Fruit fly (Drosophila melanogaster): ENCODE data around the gene CG11583.

The CG11583 gene

DNA sequence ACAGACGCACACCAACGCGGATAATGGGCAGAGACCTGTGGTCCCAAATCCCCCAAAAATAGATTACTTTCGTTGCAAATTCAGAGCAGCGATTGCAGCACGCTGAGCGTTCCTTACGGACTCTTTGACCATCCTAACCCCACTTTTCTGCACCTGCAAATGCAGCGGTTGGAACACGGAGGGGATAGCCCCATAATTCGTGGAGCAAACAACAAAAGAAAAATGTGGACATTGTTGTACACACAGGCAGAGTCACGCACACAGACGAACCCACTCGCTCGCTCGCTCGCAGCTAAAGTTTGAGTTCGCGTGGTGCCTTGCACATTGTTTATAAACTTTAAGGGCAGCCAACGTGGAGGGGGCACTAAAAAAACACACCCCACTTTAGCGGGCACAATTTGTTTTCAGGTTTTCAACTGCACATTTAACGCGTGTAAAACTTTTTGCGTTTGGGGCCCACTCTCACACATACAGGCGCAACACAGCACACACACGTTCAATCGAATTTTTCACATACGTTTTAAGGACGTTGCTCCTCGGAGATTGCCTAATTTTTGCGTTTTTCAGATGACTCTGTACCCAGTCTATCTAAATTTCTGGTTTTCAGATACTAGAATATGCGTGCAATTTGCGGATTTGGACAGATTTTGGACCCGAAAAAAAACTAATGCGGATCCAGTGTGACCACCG is 28.9 kb downstream of the CG11583 start (continued):
- TF ChIP-seq Six4 (GFP tag; optimal IDR thresholded peaks at IDR 0.05), result no peak
- TF ChIP-seq CG10959 (GFP tag; IDR thresholded peaks at IDR 0.05), result 0 out of 2 replicates have a peak, but pooled peaks have one; percentile 31
- TF ChIP-seq CG12744 (GFP tag; optimal IDR thresholded peaks at IDR 0.05), result no peak
- no peak for TF ChIP-seq CG1603 (tag; optimal IDR thresholded peaks at IDR 0.05)
- TF ChIP-seq tio (GFP tag; optimal IDR thresholded peaks at IDR 0.05), result no peak

DNA sequence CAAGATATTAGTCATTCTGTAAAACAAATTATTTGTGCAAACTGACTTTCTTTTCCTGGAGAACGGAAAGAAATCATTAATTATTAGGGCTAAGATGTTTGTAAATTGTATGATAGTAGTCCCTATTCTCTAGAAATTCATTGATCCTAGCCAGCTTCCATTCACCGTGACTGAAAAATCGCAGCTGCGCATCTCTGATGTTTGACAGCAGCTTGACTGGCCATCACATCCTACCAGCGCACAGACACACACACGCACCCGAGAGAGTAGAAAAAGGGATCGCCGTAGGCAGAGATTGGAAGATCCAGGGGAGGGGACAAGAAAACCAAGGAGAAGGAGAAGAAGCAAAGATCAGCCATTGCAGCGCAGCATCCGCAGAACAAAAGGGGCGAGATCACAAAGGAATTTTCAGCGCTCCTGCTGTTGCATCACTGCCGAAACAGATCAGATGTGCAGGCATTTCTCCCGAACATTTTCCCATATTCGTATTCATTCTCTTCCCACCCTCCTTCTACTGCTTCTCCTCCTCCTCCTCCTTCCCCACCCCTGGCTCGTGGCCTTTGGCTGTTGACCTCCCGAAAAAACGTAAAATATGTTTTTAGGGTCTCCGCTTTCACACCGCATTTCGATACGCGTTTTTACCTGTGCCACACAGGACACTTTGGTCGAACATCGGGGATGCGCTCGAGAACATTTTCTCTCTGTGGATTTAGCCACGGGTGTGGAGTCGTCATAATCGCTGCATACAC is 29.6 kb downstream of the CG11583 start:
- TF ChIP-seq Kr (GFP tag; optimal IDR thresholded peaks at IDR 0.05) (peak; percentile 41), CG5245 (GFP tag; optimal IDR thresholded peaks at IDR 0.05) (no peak), bbx (GFP tag; IDR thresholded peaks at IDR 0.05; ENCODE audit: partially characterized antibody) (no peak), unpg (GFP tag; optimal IDR thresholded peaks at IDR 0.05) (no peak), CG15269 (tag; optimal IDR thresholded peaks at IDR 0.05) (no peak), zfh1 (GFP tag; IDR thresholded peaks at IDR 0.05) (0 out of 3 replicates have a peak, but pooled peaks have one; percentile 13), CG2199 (GFP tag; IDR thresholded peaks at IDR 0.05) (0 out of 3 replicates have a peak, but pooled peaks have one; percentile 27), sens (GFP tag) (peak; percentile 47), Sry-β (GFP tag; optimal IDR thresholded peaks at IDR 0.05) (peak; percentile 82), Hmr (GFP tag; optimal IDR thresholded peaks at IDR 0.05) (no peak), ftz-f1 (GFP tag; optimal IDR thresholded peaks at IDR 0.05) (peak; percentile 6), D (optimal IDR thresholded peaks at IDR 0.05) (peak; percentile 98), D (GFP tag; optimal IDR thresholded peaks at IDR 0.05) (no peak), CG3847 (GFP tag; IDR thresholded peaks at IDR 0.05) (no peak), row (GFP tag; IDR thresholded peaks at IDR 0.05) (peak; percentile 14; the same call in 1 of the 3 replicates), kni (GFP tag; optimal IDR thresholded peaks at IDR 0.05) (peak; percentile 86), Sin3A (optimal IDR thresholded peaks at IDR 0.05) (no peak), Tbp (GFP tag; optimal IDR thresholded peaks at IDR 0.05) (no peak), CG2202 (tag; optimal IDR thresholded peaks at IDR 0.05) (no peak), CG1233 (GFP tag; optimal IDR thresholded peaks at IDR 0.05) (peak; percentile 4), gsb (GFP tag; IDR thresholded peaks at IDR 0.05) (no peak), insv (GFP tag; optimal IDR thresholded peaks at IDR 0.05) (peak in 1 of 2 experiments; percentile 15), CG11695 (GFP tag; IDR thresholded peaks at IDR 0.05) (peak; percentile 49; the same call in 1 of the 3 replicates), CG11093 (GFP tag; IDR thresholded peaks at IDR 0.05) (no peak), CG4360 (GFP tag; IDR thresholded peaks at IDR 0.05) (peak; percentile 60), CG2889 (GFP tag; IDR thresholded peaks at IDR 0.05) (no peak), CG16779 (GFP tag; IDR thresholded peaks at IDR 0.05) (no peak), CG6765 (GFP tag; optimal IDR thresholded peaks at IDR 0.05) (no peak), tgo (GFP tag; IDR thresholded peaks at IDR 0.05) (no peak), da (GFP tag; optimal IDR thresholded peaks at IDR 0.05) (no peak), pros (GFP tag; optimal IDR thresholded peaks at IDR 0.05) (peak; percentile 95), CG3995 (GFP tag; optimal IDR thresholded peaks at IDR 0.05) (peak; percentile 92), CG7786 (GFP tag; optimal IDR thresholded peaks at IDR 0.05) (no peak), nerfin-1 (tag; optimal IDR thresholded peaks at IDR 0.05) (peak; percentile 88), Med (GFP tag) (peak; percentile 86), Pdp1 (GFP tag; optimal IDR thresholded peaks at IDR 0.05) (peak in 1 of 2 experiments; percentile 29), zf30C (GFP tag; optimal IDR thresholded peaks at IDR 0.05) (peak; percentile 89), CG15514 (GFP tag; optimal IDR thresholded peaks at IDR 0.05) (no peak), rib (GFP tag; IDR thresholded peaks at IDR 0.05) (0 out of 2 replicates have a peak, but pooled peaks have one; percentile 12), Fer3 (tag; optimal IDR thresholded peaks at IDR 0.05) (no peak), ap (GFP tag; IDR thresholded peaks at IDR 0.05) (no peak), Lpt (GFP tag; optimal IDR thresholded peaks at IDR 0.05) (peak; percentile 81), crol (GFP tag; IDR thresholded peaks at IDR 0.05) (peak; percentile 77)
